Worm (Caenorhabditis elegans): ENCODE measurements around the gene F49E2.2.

The F49E2.2 gene

DNA sequence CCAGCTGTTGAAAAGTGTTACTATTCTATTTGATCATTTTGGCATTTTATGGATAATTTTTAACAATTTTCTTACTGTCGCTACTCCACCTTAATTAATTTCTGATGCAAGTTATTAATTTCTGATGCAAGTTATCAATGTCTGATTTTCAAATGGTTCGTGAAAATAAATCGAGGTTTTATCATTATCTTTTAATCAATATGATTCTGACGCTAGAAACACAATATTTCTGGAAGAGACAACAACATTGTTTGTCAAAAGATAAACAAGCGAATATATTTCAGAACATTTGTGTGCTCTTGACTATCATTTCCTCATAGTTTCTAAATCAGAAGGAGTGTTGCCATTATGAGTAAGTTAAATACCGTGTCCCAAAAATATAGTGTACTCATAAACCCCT is at the start of gene F49E2.2:
F49E2.2 (plus strand) TSS at position 301 of the 400 bp plus-strand sequence.
- TF ChIP-seq ets-4 (GFP tag; optimal IDR thresholded peaks at IDR 0.05) (no peak), F57C9.4 (tag; optimal IDR thresholded peaks at IDR 0.05) (no peak), nfya-1 (tag; optimal IDR thresholded peaks at IDR 0.05; ENCODE audit: borderline replicate concordance, insufficient read depth) (no peak), ztf-25 (GFP tag; IDR thresholded peaks at IDR 0.05) (no peak), athp-1 (tag; optimal IDR thresholded peaks at IDR 0.05) (no peak), B0336.3 (GFP tag; IDR thresholded peaks at IDR 0.05) (no peak), rcor-1 (GFP tag; IDR thresholded peaks at IDR 0.05) (no peak), lsy-27 (tag; optimal IDR thresholded peaks at IDR 0.05; ENCODE audit: borderline replicate concordance, insufficient read depth) (no peak), lsl-1 (GFP tag; optimal IDR thresholded peaks at IDR 0.05) (no peak), gei-17 (GFP tag; optimal IDR thresholded peaks at IDR 0.05) (no peak), ceh-91 (GFP tag; IDR thresholded peaks at IDR 0.05) (no peak), Y56A3A.18 (GFP tag; IDR thresholded peaks at IDR 0.05) (no peak), madf-8 (GFP tag; conservative IDR thresholded peaks at IDR 0.05) (no peak)

- no peak for TF ChIP-seq madf-3 (GFP tag; IDR thresholded peaks at IDR 0.05)
- TF ChIP-seq nhr-179 (tag; optimal IDR thresholded peaks at IDR 0.05): no peak
- TF ChIP-seq madf-6 (GFP tag; IDR thresholded peaks at IDR 0.05): no peak
- TF ChIP-seq rcor-1 (GFP tag; IDR thresholded peaks at IDR 0.05): no peak
- TF ChIP-seq ceh-79 (tag; optimal IDR thresholded peaks at IDR 0.05): no peak
- TF ChIP-seq F57C9.4 (tag; optimal IDR thresholded peaks at IDR 0.05): no peak
- no peak for TF ChIP-seq F39B2.1 (GFP tag; IDR thresholded peaks at IDR 0.05)
- TF ChIP-seq attf-5 (GFP tag; optimal IDR thresholded peaks at IDR 0.05): no peak
- TF ChIP-seq gei-17 (GFP tag; optimal IDR thresholded peaks at IDR 0.05): no peak
- no peak for TF ChIP-seq mes-4 (tag; optimal IDR thresholded peaks at IDR 0.05)
- TF ChIP-seq Y67H2A.10 (GFP tag; conservative IDR thresholded peaks at IDR 0.05): no peak
- TF ChIP-seq lin-35 (GFP tag; optimal IDR thresholded peaks at IDR 0.05): no peak
- no peak for TF ChIP-seq chd-7 (tag; optimal IDR thresholded peaks at IDR 0.05)
- TF ChIP-seq F23B12.7 (tag; optimal IDR thresholded peaks at IDR 0.05; ENCODE audit: insufficient read depth): no peak
- TF ChIP-seq tlf-1 (GFP tag; optimal IDR thresholded peaks at IDR 0.05): no peak
- TF ChIP-seq repo-1 (tag; optimal IDR thresholded peaks at IDR 0.05): no peak
Observed at ce11 chrX:9517106-9517505, 49.4 kb upstream of the F49E2.2 start, which contains the start of gene C07B5.2. Gene C07B5.2 (minus strand): TSS chrX:9517206.

DNA sequence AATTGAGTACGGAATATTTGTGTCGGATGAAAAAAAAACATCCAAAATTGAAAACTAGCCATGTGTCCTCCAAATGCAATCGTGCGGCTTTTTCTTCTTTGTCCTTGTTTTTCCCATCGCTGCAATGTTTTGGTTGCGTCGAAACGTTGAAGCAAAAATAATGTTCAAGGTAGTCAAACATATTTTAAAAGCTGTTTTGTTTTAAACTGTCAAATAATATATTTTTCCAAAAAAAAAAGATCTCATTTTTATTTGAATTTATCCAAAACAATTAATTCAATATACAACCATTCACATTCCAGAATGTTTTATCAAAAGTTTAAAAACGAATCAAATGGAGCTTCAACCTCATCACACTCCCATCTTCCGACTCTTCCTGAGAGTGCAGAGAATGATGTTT is 47.8 kb upstream of the F49E2.2 start, which contains the start of gene C07B5.6:
C07B5.6 (plus strand) TSS at position 301 of the 400 bp plus-strand sequence.
- TF ChIP-seq efl-1 (GFP tag; optimal IDR thresholded peaks at IDR 0.05) (no peak), Y95B8A.8 (GFP tag; IDR thresholded peaks at IDR 0.05) (no peak), F52B5.7 (tag; optimal IDR thresholded peaks at IDR 0.05) (no peak), hrde-1 (tag; optimal IDR thresholded peaks at IDR 0.05; ENCODE audit: borderline replicate concordance) (no peak), hmg-1.2 (GFP tag; IDR thresholded peaks at IDR 0.05) (no peak), lag-1 (GFP tag; IDR thresholded peaks at IDR 0.05) (no peak), cebp-2 (GFP tag; IDR thresholded peaks at IDR 0.05) (no peak), ceh-100 (GFP tag; IDR thresholded peaks at IDR 0.05) (no peak), ceh-27 (GFP tag; optimal IDR thresholded peaks at IDR 0.05) (no peak), bed-2 (GFP tag; IDR thresholded peaks at IDR 0.05) (no peak)
